Fruit fly (Drosophila melanogaster) Kc167 (cell line): ENCODE measurements around the gene CG8100.

Experiments
- Myc ChIP-seq: fragments of >200 bp; optimal IDR thresholded peaks from 2 replicates; lab custom pipeline; 2017; ENCODE audit warnings: missing external identifiers
- Sin3A ChIP-seq: fragments of >200 bp; optimal IDR thresholded peaks from 2 replicates; lab custom pipeline; 2018; ENCODE audit warnings: missing external identifiers
- h ChIP-seq: fragments of >200 bp; optimal IDR thresholded peaks from 3 replicates; lab custom pipeline; 2018; ENCODE audit warnings: missing external identifiers
- insv ChIP-seq: fragments of >200 bp; optimal IDR thresholded peaks from 3 replicates; lab custom pipeline; 2018; ENCODE audit warnings: missing external identifiers
- psq ChIP-seq: fragments of >200 bp; optimal IDR thresholded peaks from 2 replicates; lab custom pipeline; 2017; ENCODE audit warnings: missing external identifiers

DNA sequence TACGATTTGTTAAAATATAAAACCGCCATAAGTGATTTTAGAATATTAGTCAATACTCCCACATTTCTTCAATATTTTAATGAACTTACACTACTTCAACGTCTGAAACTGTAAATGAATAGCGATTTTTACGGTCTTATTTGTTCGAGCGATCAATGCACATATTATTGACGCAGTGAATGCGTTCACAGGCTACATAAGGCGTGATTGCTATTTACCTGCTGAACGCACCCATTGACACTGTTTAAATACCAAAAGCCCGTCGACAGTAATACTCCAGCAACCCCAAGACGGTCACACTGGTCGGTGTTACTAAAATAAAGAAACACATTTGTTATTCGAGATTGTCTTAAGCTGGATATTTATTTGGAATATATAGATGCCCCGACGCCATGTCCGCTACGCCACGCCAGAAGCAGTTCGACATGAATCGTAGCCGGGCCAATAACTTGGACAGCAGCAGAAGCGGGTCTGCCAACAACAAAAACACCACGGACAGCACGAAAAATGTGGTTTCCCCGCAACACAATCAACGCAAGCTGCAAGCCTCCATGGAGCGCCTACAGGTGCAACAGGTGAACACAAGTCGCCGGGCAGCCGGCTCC, 32.4 kb upstream of the CG8100 start, which contains the start of gene CG6833:
- no peak for TF ChIP-seq Myc (lab: Kevin White, UChicago)
- TF ChIP-seq psq (lab: Kevin White, UChicago) = no peak
- TF ChIP-seq h = no peak
- TF ChIP-seq insv (lab: Kevin White, UChicago) = no peak
- TF ChIP-seq Sin3A = no peak
